Worm (Caenorhabditis elegans) whole organism, midembryonic: ENCODE data around the gene sra-6.

Source experiments
- T22C8.4 ChIP-seq: fragments of 200-800 bp; sonication (Bioruptor generic); IDR thresholded peaks from 2 replicates; pipeline ENCODE4 v1.3.6; 2022; ENCODE audit warnings: missing genetic modification characterization, missing compliant biosample characterization
- cog-1 ChIP-seq: sonication (generic microtip); optimal IDR thresholded peaks from 2 replicates; lab custom pipeline; 2016; ENCODE audit warnings: missing genetic modification characterization, missing compliant biosample characterization
- flt-1 ChIP-seq: fragments of 200-800 bp; sonication (Bioruptor generic); IDR thresholded peaks from 2 replicates; pipeline ENCODE4 v1.3.6; 2022; ENCODE audit warnings: missing genetic modification characterization, missing compliant biosample characterization
- klf-2 ChIP-seq: fragments of 200-800 bp; sonication (Bioruptor generic); conservative IDR thresholded peaks from 2 replicates; pipeline ENCODE4 v1.3.6; 2022; ENCODE audit warnings: missing genetic modification reagents, missing genetic modification characterization, missing compliant biosample characterization
- med-1 ChIP-seq: sonication (generic microtip); optimal IDR thresholded peaks from 2 replicates; lab custom pipeline; 2017; ENCODE audit warnings: missing genetic modification characterization, mild to moderate bottlenecking, missing compliant biosample characterization, antibody characterized with exemption, missing genetic modification reagents; ENCODE audit not compliant: insufficient read depth
- tab-1 ChIP-seq: fragments of 200-800 bp; sonication (Bioruptor generic); IDR thresholded peaks from 2 replicates; pipeline ENCODE4 v1.3.6; 2022; ENCODE audit warnings: missing genetic modification characterization, missing compliant biosample characterization
- ztf-23 ChIP-seq: fragments of 200-800 bp; sonication (Bioruptor generic); IDR thresholded peaks from 2 replicates; pipeline ENCODE4 v1.3.6; 2022; ENCODE audit warnings: missing genetic modification reagents, missing genetic modification characterization, missing compliant biosample characterization

DNA sequence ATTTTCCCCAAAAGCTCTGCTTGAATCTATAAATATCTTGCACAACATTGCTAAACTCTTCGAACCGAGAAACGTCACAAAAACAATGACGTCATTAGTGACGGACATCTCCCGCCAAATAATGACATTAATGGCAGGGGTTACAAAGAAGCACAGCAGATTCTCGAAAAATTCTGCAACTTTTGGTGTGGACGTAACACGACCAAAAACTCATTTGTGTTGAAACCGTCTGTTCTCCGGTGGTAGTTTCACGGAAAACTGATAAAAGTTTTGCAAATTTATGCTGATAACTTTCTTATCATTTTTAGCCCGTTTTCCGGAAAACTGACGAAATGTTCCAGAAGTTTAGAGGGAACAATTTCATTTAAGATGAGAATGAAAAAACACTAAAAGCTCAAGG, 52.0 kb downstream of the sra-6 start:
- TF ChIP-seq klf-2 (GFP tag; lab: Robert Waterston, UW) (no peak), T22C8.4 (GFP tag; lab: Robert Waterston, UW) (no peak), cog-1 (tag; lab: Kevin White, UChicago) (no peak), ztf-23 (GFP tag; lab: Robert Waterston, UW) (no peak), tab-1 (GFP tag; lab: Robert Waterston, UW) (no peak), flt-1 (GFP tag; lab: Robert Waterston, UW) (no peak), med-1 (GFP tag; lab: Kevin White, UChicago) (no peak)
